Worm (Caenorhabditis elegans): Measurements from ENCODE around the gene F25G6.1.
"Not testable (repeated sequence)": the region's sequence is repeated elsewhere in the genome, so short reads cannot be mapped to it uniquely, and the experiment has no call there.

ce11 chrV:8533067-8533466 lies 41.8 kb upstream of the F25G6.1 start, which contains the start of the genes his-8 and his-7:
- TF ChIP-seq hlh-15 (tag; optimal IDR thresholded peaks at IDR 0.05); unc-42 (tag; optimal IDR thresholded peaks at IDR 0.05); unc-55 (GFP tag; optimal IDR thresholded peaks at IDR 0.05); hlh-30 (tag; optimal IDR thresholded peaks at IDR 0.05; ENCODE audit: insufficient read depth); ceh-48 (tag; optimal IDR thresholded peaks at IDR 0.05); C38D4.7 (GFP tag; optimal IDR thresholded peaks at IDR 0.05); nfya-1 (tag; optimal IDR thresholded peaks at IDR 0.05); ets-4 (tag; optimal IDR thresholded peaks at IDR 0.05); sox-4 (tag; optimal IDR thresholded peaks at IDR 0.05); pqm-1 (tag; optimal IDR thresholded peaks at IDR 0.05); ama-1 (optimal IDR thresholded peaks at IDR 0.05); pag-3 (tag; optimal IDR thresholded peaks at IDR 0.05; ENCODE audit: borderline replicate concordance); sdc-2 (tag; optimal IDR thresholded peaks at IDR 0.05); fkh-10 (GFP tag; optimal IDR thresholded peaks at IDR 0.05): not testable (repeated sequence)

All from whole organism, late embryonic.